Fruit fly (Drosophila melanogaster): ENCODE measurements around the gene CG7691.

DNA sequence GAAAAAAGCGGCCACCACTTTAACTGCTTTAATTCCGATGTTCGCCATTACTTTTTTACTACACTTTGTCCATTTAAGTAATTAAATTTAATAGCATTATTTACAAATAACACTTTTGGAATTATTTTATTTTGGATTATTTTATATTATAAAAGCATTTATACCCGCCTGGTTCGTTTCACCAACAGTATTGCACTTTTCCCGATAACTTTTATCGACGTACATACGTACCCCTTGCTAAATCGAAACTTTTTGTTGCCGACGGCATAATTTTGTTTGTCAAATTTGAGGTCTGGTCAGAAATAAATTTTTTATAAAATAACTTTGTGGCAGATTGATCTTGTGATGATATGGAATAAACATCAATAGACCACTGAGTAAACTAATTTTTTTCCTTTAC is at the start of gene CG7691:
- no peak for TF ChIP-seq h (optimal IDR thresholded peaks at IDR 0.05)
- TF ChIP-seq ttk (optimal IDR thresholded peaks at IDR 0.05) = no peak
- no peak for TF ChIP-seq psq (optimal IDR thresholded peaks at IDR 0.05)
- TF ChIP-seq insv (optimal IDR thresholded peaks at IDR 0.05) = no peak
- no peak for TF ChIP-seq Sin3A (optimal IDR thresholded peaks at IDR 0.05)
- no peak for TF ChIP-seq Myc (optimal IDR thresholded peaks at IDR 0.05)

All from Kc167 (cell line).